Fruit fly (Drosophila melanogaster) S2 (cell line): ENCODE results near the gene euc.

Experiments
- CG8478 ChIP-seq: fragments of >200 bp; optimal IDR thresholded peaks from 2 replicates; lab custom pipeline; 2018
- CTCF ChIP-seq, 2 experiments: fragments of >200 bp; optimal IDR thresholded peaks; 2 replicates each; lab custom pipeline; 2018

DNA sequence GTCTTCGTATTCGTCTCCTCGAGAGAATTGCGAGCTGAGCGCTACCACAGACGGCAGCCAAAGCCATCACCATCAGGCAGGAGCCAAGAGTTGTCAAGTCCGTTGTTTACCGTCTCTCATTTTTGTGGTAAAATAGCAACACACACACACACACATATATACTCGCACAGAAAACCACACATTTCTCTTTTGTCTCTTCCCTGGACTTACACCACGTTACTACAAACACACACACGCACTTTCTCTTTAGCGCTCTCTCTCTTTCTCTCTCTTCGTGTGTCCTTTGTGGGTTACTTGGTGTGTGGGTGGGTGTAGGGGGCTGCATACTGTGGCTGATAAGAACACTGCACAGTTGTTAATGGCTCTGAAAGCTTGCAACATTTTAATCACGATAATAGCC is 46.9 kb downstream of the euc start:
- no peak for TF ChIP-seq CTCF (optimal IDR thresholded peaks at IDR 0.05; lab: Kevin White, UChicago)
- no peak for TF ChIP-seq CG8478 (lab: Kevin White, UChicago)
